Fruit fly (Drosophila melanogaster) whole organism, adult: ENCODE data around the gene ph-d.

Experiments
- CG11617 ChIP-seq: fragments of 200-800 bp; sonication (Bioruptor generic); optimal IDR thresholded peaks from 2 replicates; lab custom pipeline; 2017; ENCODE audit warnings: mild to moderate bottlenecking, missing biosample characterization, missing genetic modification reagents, missing genetic modification characterization
- CG12768 ChIP-seq: fragments of 200-800 bp; sonication (Bioruptor generic); optimal IDR thresholded peaks from 2 replicates; lab custom pipeline; 2017; ENCODE audit warnings: missing biosample characterization, missing genetic modification characterization, mild to moderate bottlenecking, moderate library complexity, missing genetic modification reagents
- CG14711 ChIP-seq: fragments of 200-800 bp; sonication (Bioruptor generic); optimal IDR thresholded peaks from 2 replicates; lab custom pipeline; 2018; ENCODE audit warnings: missing biosample characterization, mild to moderate bottlenecking, missing genetic modification characterization, moderate library complexity
- CG1620 ChIP-seq: fragments of 200-800 bp; sonication (Bioruptor generic); optimal IDR thresholded peaks from 2 replicates; lab custom pipeline; 2016; ENCODE audit warnings: missing biosample characterization, missing genetic modification characterization
- CG33017 ChIP-seq: fragments of 200-800 bp; sonication (Bioruptor generic); optimal IDR thresholded peaks from 2 replicates; lab custom pipeline; 2018; ENCODE audit warnings: missing biosample characterization, mild to moderate bottlenecking, missing genetic modification characterization, moderate library complexity
- CG5204 ChIP-seq: fragments of 200-800 bp; sonication (Bioruptor generic); optimal IDR thresholded peaks from 2 replicates; lab custom pipeline; 2016; ENCODE audit warnings: missing biosample characterization, missing genetic modification characterization
- CG7045 ChIP-seq: fragments of 200-800 bp; sonication (Bioruptor generic); optimal IDR thresholded peaks from 2 replicates; lab custom pipeline; 2017; ENCODE audit warnings: missing biosample characterization, mild to moderate bottlenecking, missing genetic modification characterization
- CG7101 ChIP-seq: fragments of 200-800 bp; sonication (Bioruptor generic); optimal IDR thresholded peaks from 2 replicates; lab custom pipeline; 2018; ENCODE audit warnings: missing biosample characterization, mild to moderate bottlenecking, missing genetic modification characterization, moderate library complexity
- Clk ChIP-seq: fragments of 200-800 bp; sonication (Bioruptor generic); optimal IDR thresholded peaks from 2 replicates; lab custom pipeline; 2017; ENCODE audit warnings: missing biosample characterization, missing genetic modification characterization
- Crg-1 ChIP-seq: fragments of 200-800 bp; sonication (Bioruptor generic); optimal IDR thresholded peaks from 2 replicates; lab custom pipeline; 2016; ENCODE audit warnings: missing biosample characterization, missing genetic modification characterization
- Hr96 ChIP-seq: fragments of 200-800 bp; sonication (Bioruptor generic); optimal IDR thresholded peaks from 2 replicates; lab custom pipeline; 2016; ENCODE audit warnings: missing biosample characterization, missing genetic modification characterization
- Mnt ChIP-seq: fragments of 200-800 bp; sonication (Bioruptor generic); optimal IDR thresholded peaks from 2 replicates; lab custom pipeline; 2016; ENCODE audit warnings: missing biosample characterization, mild to moderate bottlenecking, missing genetic modification characterization
- bab1 ChIP-seq: fragments of 200-800 bp; sonication (Bioruptor generic); optimal IDR thresholded peaks from 3 replicates; lab custom pipeline; 2019; ENCODE audit warnings: missing biosample characterization, mild to moderate bottlenecking, missing genetic modification characterization, moderate library complexity
- cic ChIP-seq: fragments of 200-800 bp; sonication (Bioruptor generic); optimal IDR thresholded peaks from 2 replicates; lab custom pipeline; 2017; ENCODE audit warnings: missing biosample characterization, mild to moderate bottlenecking, missing genetic modification characterization, moderate library complexity
- cnc ChIP-seq, 2 experiments: fragments of >200 bp; optimal IDR thresholded peaks; 2 replicates each; lab custom pipeline; 2017
- kay ChIP-seq: fragments of 200-800 bp; sonication (Bioruptor generic); peaks from one replicate; lab custom pipeline; 2016; ENCODE audit warnings: missing biosample characterization, missing genetic modification characterization, borderline replicate concordance
- ovo ChIP-seq: fragments of 200-800 bp; sonication (Bioruptor generic); optimal IDR thresholded peaks from 2 replicates; lab custom pipeline; 2016; ENCODE audit warnings: missing biosample characterization, missing genetic modification characterization
- pad ChIP-seq: fragments of 200-800 bp; sonication (Bioruptor generic); optimal IDR thresholded peaks from 3 replicates; lab custom pipeline; 2017; ENCODE audit warnings: missing biosample characterization, missing genetic modification characterization, mild to moderate bottlenecking, moderate library complexity, missing genetic modification reagents
- tj ChIP-seq: fragments of 200-800 bp; sonication (Bioruptor generic); optimal IDR thresholded peaks from 3 replicates; lab custom pipeline; 2017; ENCODE audit warnings: missing biosample characterization, mild to moderate bottlenecking, missing genetic modification characterization, moderate library complexity
- toe ChIP-seq: fragments of 200-800 bp; sonication (Bioruptor generic); optimal IDR thresholded peaks from 2 replicates; lab custom pipeline; 2016; ENCODE audit warnings: missing biosample characterization, missing genetic modification characterization

ph-d gene

DNA sequence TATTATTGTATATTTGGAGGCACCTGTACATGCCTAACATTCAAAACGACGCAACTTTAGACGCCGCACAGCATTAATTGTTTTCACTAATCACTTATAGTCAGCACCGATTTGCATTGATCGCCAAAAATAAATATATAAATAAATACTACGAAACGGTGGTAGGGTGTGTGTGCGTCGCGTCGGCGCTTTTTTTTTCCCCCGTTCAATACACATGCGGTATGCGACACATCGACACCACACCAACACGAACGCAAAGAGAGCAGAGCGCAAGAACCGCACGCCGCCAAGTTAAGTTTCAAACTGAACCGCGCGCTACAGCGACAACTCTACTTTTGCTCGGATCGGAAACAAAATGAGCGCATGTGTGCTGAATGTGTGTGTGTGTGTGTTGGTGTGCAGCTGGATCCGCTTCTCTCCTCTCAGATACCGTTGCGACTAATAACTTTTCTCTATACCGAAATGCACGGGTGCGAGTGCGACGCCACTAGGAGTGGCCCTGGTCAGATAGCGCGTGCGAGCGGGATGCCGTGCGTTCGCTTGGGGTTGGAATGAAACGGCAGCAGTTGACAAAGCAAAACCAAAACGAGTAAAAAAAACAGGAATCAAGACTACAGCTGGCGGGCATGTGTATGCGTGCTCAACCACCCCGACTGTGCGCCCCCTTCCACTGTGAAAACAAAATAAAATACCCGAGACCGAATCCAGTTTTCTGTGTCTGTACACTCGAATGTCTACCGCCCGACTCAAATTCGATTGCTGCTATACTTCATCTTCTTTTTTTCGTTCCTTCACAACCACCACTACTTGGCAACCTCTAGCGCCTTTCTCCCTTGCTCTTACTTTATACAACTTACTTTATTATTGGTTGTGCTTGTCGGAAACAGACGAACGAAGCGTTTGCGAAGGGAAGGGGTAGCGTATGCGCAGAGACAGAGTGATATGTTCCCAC lies at the start of gene ph-d:
TSS of gene ph-d (minus strand) at position 274 of the 952 bp plus-strand sequence.
- peak; percentile 65 for TF ChIP-seq kay (GFP tag; lab: Kevin White, UChicago)
- TF ChIP-seq CG14711 (tag; lab: Kevin White, UChicago) = peak; percentile 100
- peak; percentile 80 for TF ChIP-seq Clk (GFP tag; lab: Kevin White, UChicago)
- TF ChIP-seq CG7101 (tag; lab: Kevin White, UChicago) = peak; percentile 84
- peak; percentile 90 for TF ChIP-seq Hr96
- TF ChIP-seq cic (GFP tag; lab: Kevin White, UChicago) = peak; percentile 87
- TF ChIP-seq cnc (optimal IDR thresholded peaks at IDR 0.05; lab: Kevin White, UChicago) = no peak
- peak; percentile 40 for TF ChIP-seq toe (GFP tag; lab: Kevin White, UChicago)
- peak; percentile 87 for TF ChIP-seq CG11617 (GFP tag; lab: Kevin White, UChicago)
- peak; percentile 61 for TF ChIP-seq Crg-1 (GFP tag; lab: Kevin White, UChicago)
- TF ChIP-seq Mnt = peak; percentile 93
- TF ChIP-seq CG5204 (GFP tag; lab: Kevin White, UChicago) = no peak
- TF ChIP-seq CG1620 (GFP tag; lab: Kevin White, UChicago) = peak; percentile 72
- TF ChIP-seq ovo (GFP tag; lab: Kevin White, UChicago) = peak; percentile 94
- TF ChIP-seq pad (GFP tag; lab: Kevin White, UChicago) = peak; percentile 99
- TF ChIP-seq CG33017 = no peak
- peak; percentile 92 for TF ChIP-seq tj (GFP tag; lab: Kevin White, UChicago)
- no peak for TF ChIP-seq CG7045 (GFP tag; lab: Kevin White, UChicago)
- TF ChIP-seq bab1 (GFP tag; lab: Kevin White, UChicago) = peak; percentile 77
- peak; percentile 60 for TF ChIP-seq CG12768 (GFP tag; lab: Kevin White, UChicago)

DNA sequence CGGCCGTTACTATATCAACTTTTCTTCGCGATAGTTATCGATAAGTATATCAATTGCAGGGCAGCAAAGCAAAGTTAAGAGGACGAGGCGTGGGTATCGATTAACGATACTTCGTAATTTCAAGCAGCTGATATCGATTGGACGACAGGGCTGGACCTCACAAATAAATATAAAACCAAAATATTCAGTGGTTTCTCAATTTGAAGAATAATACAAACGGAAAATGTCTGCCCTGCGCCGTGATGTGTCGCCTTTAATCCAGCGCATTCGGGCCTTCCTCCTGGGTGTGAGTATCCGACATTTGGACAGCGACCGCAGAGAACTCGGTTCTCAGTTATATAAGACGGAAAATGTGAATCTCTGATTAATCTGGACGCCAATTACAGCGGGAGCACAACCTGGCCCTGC lies 49.3 kb upstream of the ph-d start, which contains the start of gene ND-B14.5A:
TSS of gene ND-B14.5A (plus strand) at position 107 of the 408 bp plus-strand sequence.
- TF ChIP-seq CG12768 (GFP tag; lab: Kevin White, UChicago) = no peak
- TF ChIP-seq CG11617 (GFP tag; lab: Kevin White, UChicago) = peak; percentile 19
- TF ChIP-seq CG14711 (tag; lab: Kevin White, UChicago) = peak; percentile 0
- no peak for TF ChIP-seq tj (GFP tag; lab: Kevin White, UChicago)
- no peak for TF ChIP-seq cic (GFP tag; lab: Kevin White, UChicago)
- no peak for TF ChIP-seq Clk (GFP tag; lab: Kevin White, UChicago)
- no peak for TF ChIP-seq CG5204 (GFP tag; lab: Kevin White, UChicago)
- peak; percentile 13 for TF ChIP-seq CG7101 (tag; lab: Kevin White, UChicago)
- no peak for TF ChIP-seq CG1620 (GFP tag; lab: Kevin White, UChicago)
- no peak for TF ChIP-seq CG7045 (GFP tag; lab: Kevin White, UChicago)
- peak; percentile 58 for TF ChIP-seq bab1 (GFP tag; lab: Kevin White, UChicago)
- no peak for TF ChIP-seq Hr96
- TF ChIP-seq Mnt = peak; percentile 49
- no peak for TF ChIP-seq Crg-1 (GFP tag; lab: Kevin White, UChicago)

DNA sequence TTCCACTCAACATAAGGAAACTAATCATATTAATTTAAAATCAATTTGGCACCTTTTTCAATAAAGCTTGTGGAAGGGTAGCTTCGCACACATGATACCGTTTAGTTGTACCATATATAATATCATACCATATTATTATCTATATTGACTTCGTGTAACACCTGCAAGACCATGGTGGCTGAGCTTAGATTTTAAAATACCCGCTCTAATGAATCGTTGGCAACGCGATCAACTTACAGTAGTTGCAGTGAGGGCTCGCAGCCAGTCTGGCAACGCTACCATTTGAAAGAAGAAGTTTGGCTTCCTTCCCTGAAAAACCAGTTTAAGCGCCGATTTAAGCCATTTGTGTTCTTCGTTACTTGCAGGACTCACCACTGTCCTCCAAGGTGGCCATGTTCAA lies 47.3 kb upstream of the ph-d start:
- TF ChIP-seq pad (GFP tag; lab: Kevin White, UChicago) = no peak
- TF ChIP-seq bab1 (GFP tag; lab: Kevin White, UChicago) = no peak
- TF ChIP-seq tj (GFP tag; lab: Kevin White, UChicago) = no peak
- no peak for TF ChIP-seq cic (GFP tag; lab: Kevin White, UChicago)
- TF ChIP-seq ovo (GFP tag; lab: Kevin White, UChicago) = no peak
- TF ChIP-seq kay (GFP tag; lab: Kevin White, UChicago) = no peak
- TF ChIP-seq cnc (optimal IDR thresholded peaks at IDR 0.05; lab: Kevin White, UChicago) = no peak
- TF ChIP-seq CG12768 (GFP tag; lab: Kevin White, UChicago) = no peak
- no peak for TF ChIP-seq toe (GFP tag; lab: Kevin White, UChicago)
- no peak for TF ChIP-seq Clk (GFP tag; lab: Kevin White, UChicago)
- TF ChIP-seq CG5204 (GFP tag; lab: Kevin White, UChicago) = no peak
- no peak for TF ChIP-seq Mnt
- no peak for TF ChIP-seq CG14711 (tag; lab: Kevin White, UChicago)
- no peak for TF ChIP-seq CG1620 (GFP tag; lab: Kevin White, UChicago)
- no peak for TF ChIP-seq Crg-1 (GFP tag; lab: Kevin White, UChicago)
- TF ChIP-seq CG7045 (GFP tag; lab: Kevin White, UChicago) = no peak
- no peak for TF ChIP-seq Hr96
- no peak for TF ChIP-seq CG7101 (tag; lab: Kevin White, UChicago)

DNA sequence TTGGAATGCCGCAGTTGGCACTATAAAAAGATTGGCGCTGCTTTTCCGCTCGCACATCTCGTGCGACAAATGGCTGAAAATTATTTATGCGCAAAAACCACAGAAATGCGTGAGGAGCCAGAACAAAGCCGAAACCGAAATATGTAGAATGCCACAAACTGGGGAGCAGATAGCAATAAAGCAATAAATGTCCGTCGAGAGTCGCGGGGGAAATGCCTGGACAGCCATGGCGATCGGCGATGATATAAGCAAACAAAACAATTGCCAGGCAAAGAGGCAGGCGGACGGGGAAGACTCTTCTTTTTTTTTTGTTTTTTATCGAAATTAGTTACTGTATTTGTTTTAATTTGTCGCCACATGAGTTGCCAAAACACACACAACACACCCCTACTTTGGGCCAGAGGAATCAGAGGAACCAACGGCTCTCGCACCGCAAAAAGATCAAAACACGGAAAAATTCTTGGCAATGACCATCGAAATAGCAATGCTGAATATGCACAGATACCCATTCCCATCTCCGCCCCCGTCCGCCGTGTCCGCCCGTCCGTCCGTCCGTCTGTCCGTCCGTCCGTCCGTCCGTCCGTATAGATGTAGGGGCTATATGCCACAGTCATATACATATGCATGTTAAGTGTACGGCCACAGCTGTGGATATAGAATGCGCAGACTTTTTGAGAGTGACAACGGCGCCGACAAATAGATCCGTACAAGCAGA lies 45.6 kb upstream of the ph-d start:
- peak; percentile 15 for TF ChIP-seq CG11617 (GFP tag; lab: Kevin White, UChicago)
- no peak for TF ChIP-seq Clk (GFP tag; lab: Kevin White, UChicago)

DNA sequence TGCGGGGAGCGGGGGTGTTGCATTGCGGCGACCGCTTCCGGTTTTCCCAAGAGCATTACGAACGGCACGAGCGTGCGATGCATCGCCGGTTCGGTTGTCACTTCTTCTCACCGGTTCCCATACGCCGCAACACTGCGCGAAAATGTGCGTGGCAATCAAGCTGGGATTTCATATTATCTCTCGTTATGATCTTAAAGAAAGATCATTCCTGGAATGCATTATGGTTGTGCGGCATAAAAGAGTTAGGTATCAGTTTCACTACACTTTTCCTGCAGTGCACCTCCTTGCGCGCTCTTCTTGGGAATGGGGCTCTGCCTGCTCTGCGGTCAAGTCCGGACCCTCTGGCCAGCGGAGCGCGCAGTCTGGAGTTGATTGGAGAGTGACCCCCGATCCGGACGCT lies 43.0 kb upstream of the ph-d start:
- TF ChIP-seq bab1 (GFP tag; lab: Kevin White, UChicago) (no peak), CG1620 (GFP tag; lab: Kevin White, UChicago) (no peak), cnc (optimal IDR thresholded peaks at IDR 0.05; lab: Kevin White, UChicago) (no peak), CG11617 (GFP tag; lab: Kevin White, UChicago) (no peak), Clk (GFP tag; lab: Kevin White, UChicago) (no peak), toe (GFP tag; lab: Kevin White, UChicago) (no peak), CG12768 (GFP tag; lab: Kevin White, UChicago) (no peak), Mnt (no peak), Hr96 (no peak), kay (GFP tag; lab: Kevin White, UChicago) (no peak), CG5204 (GFP tag; lab: Kevin White, UChicago) (no peak), CG7045 (GFP tag; lab: Kevin White, UChicago) (no peak), CG7101 (tag; lab: Kevin White, UChicago) (no peak), CG14711 (tag; lab: Kevin White, UChicago) (no peak), cic (GFP tag; lab: Kevin White, UChicago) (no peak), Crg-1 (GFP tag; lab: Kevin White, UChicago) (no peak), CG33017 (no peak), ovo (GFP tag; lab: Kevin White, UChicago) (no peak)
